Worm (Caenorhabditis elegans) whole organism, L2 larva: Measurements from ENCODE around the gene T05C3.2.

Experiments
- F13H6.1 ChIP-seq: sonication (generic microtip); optimal IDR thresholded peaks from 2 replicates; lab custom pipeline; 2016; ENCODE audit warnings: missing genetic modification characterization, missing compliant biosample characterization
- ama-1 ChIP-seq: fragments of 150-350 bp; optimal IDR thresholded peaks from 2 replicates; lab custom pipeline; 2018; ENCODE audit warnings: inconsistent platforms
- ceh-82 ChIP-seq: fragments of 150-350 bp; optimal IDR thresholded peaks from 2 replicates; lab custom pipeline; 2014; ENCODE audit warnings: missing biosample characterization, missing genetic modification characterization
- nhr-129 ChIP-seq: fragments of 150-350 bp; optimal IDR thresholded peaks from 2 replicates; lab custom pipeline; 2014; ENCODE audit warnings: missing biosample characterization, missing genetic modification characterization
- nhr-6 ChIP-seq: fragments of 150-350 bp; optimal IDR thresholded peaks from 2 replicates; lab custom pipeline; 2014; ENCODE audit warnings: missing biosample characterization, missing genetic modification characterization
- skn-1 ChIP-seq: sonication (generic microtip); optimal IDR thresholded peaks from 2 replicates; lab custom pipeline; 2017; ENCODE audit warnings: missing biosample characterization, missing genetic modification characterization

ce11 chrV:5444037-5444436, 49.5 kb upstream of the T05C3.2 start:
- TF ChIP-seq F13H6.1 (tag; lab: Kevin White, UChicago) (no peak), ceh-82 (tag; lab: Kevin White, UChicago) (no peak), nhr-6 (tag; lab: Kevin White, UChicago) (no peak), ama-1 (lab: Kevin White, UChicago) (no peak), skn-1 (no peak), nhr-129 (tag; lab: Kevin White, UChicago) (no peak)
